Fruit fly (Drosophila melanogaster): ENCODE results near the gene CG42238.
A peak's percentile ranks its signal among the peaks of the same experiment; 100 is the strongest.

CG42238 gene

DNA sequence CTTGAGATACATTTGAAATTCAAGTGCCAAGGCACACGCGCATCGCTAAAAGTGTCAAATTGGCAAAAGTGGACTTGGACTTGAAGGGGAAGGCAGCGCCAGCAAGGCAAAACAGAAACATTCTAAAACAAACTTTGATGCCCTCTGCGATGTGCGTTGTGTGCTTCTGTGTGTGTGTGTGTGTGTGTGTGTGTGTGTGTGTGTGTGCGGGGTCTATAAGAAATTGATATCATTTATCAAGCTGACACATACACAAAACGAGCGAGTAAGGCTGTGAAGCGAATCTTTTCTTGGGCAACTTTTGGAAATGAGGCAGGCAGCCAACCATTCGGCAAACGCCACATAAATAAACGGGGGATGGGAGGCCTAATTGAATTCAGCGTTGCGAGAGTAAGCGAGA lies 81.2 kb downstream of the CG42238 start:
- TF ChIP-seq CrebA (GFP tag; optimal IDR thresholded peaks at IDR 0.05; ENCODE audit: borderline replicate concordance) = no peak
- peak; percentile 86 for TF ChIP-seq Dfd (GFP tag; optimal IDR thresholded peaks at IDR 0.05)
- TF ChIP-seq Myc (optimal IDR thresholded peaks at IDR 0.05) = no peak

DNA sequence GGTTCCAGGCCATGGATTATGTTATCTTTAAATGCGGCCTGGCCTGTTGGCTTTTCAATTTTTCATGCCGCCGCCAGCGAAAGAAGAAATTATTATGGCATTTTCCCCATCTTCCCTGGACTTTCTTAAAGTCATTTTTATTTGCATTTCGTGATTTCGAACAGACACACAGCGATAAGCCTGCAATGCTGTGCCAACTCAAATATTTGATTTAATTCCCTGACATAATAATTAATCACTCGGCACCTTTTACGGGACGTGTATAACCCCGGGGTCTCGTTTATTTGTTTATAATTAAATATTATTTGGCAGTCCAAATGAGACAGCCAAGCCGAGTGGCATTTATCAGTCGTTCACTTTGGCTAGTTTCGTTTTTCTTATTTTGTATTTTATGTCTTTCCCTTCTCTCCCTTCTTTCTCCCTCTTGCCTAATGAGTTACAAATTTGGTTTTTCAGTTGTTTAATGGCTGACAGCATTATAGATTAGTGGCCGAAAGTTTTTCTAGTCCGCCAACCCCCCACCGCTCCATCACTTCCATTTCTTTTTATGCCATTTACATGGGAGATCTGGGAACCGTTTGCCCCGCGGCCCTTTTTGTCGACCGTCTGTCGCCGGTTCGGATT lies 82.2 kb downstream of the CG42238 start:
- TF ChIP-seq Dif (GFP tag; optimal IDR thresholded peaks at IDR 0.05; ENCODE audit: partially characterized antibody) = no peak

- TF ChIP-seq HLH106 (tag; optimal IDR thresholded peaks at IDR 0.05) (no peak), Mio (GFP tag; optimal IDR thresholded peaks at IDR 0.05) (no peak), Rel (GFP tag; optimal IDR thresholded peaks at IDR 0.05) (no peak), Rel (tag; optimal IDR thresholded peaks at IDR 0.05) (no peak), rgr (GFP tag; optimal IDR thresholded peaks at IDR 0.05) (no peak), sv (GFP tag; optimal IDR thresholded peaks at IDR 0.05) (no peak), Hnf4 (GFP tag; optimal IDR thresholded peaks at IDR 0.05) (no peak), lola (GFP tag; optimal IDR thresholded peaks at IDR 0.05) (no peak), CG9705 (GFP tag; optimal IDR thresholded peaks at IDR 0.05) (no peak), dsf (GFP tag; optimal IDR thresholded peaks at IDR 0.05; ENCODE audit: borderline replicate concordance) (no peak), Hr78 (GFP tag; optimal IDR thresholded peaks at IDR 0.05) (no peak)
Measured at dm6 chr2L:20968727-20969126, 83.2 kb downstream of the CG42238 start.

DNA sequence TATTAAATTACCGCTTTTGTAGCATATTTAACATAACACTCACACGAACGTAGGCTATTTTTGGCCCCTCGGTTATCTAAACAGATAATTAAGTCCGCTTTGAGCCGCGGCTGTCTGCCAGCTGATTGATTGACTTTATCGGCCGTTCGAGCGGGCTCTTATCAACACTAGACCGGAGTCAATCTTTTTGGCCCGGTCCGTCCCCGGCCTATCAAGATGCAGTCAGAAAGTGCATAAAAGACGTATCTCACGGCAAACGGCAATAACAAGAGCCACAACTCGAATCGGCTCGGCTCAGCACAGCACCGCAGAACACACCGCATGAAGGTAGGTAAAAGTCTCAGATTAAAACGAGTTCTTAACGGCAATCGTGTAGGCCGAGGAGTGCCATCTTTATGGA lies 87.0 kb downstream of the CG42238 start:
- TF ChIP-seq brk (GFP tag; optimal IDR thresholded peaks at IDR 0.05) (no peak), ey (GFP tag; optimal IDR thresholded peaks at IDR 0.05) (no peak), Jra (GFP tag; optimal IDR thresholded peaks at IDR 0.05) (no peak), CG32264 (GFP tag; optimal IDR thresholded peaks at IDR 0.05) (no peak), br (GFP tag; optimal IDR thresholded peaks at IDR 0.05) (no peak), pan (optimal IDR thresholded peaks at IDR 0.05) (no peak), Dif (GFP tag; optimal IDR thresholded peaks at IDR 0.05; ENCODE audit: partially characterized antibody) (no peak), Sp1 (GFP tag; optimal IDR thresholded peaks at IDR 0.05) (no peak), dmrt93B (GFP tag; optimal IDR thresholded peaks at IDR 0.05) (no peak), Hr83 (GFP tag; optimal IDR thresholded peaks at IDR 0.05; ENCODE audit: poor library complexity, severe bottlenecking) (no peak), Myc (optimal IDR thresholded peaks at IDR 0.05) (no peak), tai (GFP tag; optimal IDR thresholded peaks at IDR 0.05) (no peak), dsf (GFP tag; optimal IDR thresholded peaks at IDR 0.05; ENCODE audit: borderline replicate concordance) (no peak), Rel (GFP tag; optimal IDR thresholded peaks at IDR 0.05) (no peak), Rel (tag; optimal IDR thresholded peaks at IDR 0.05) (no peak), OdsH (GFP tag; optimal IDR thresholded peaks at IDR 0.05) (no peak), Vsx2 (GFP tag; optimal IDR thresholded peaks at IDR 0.05; ENCODE audit: partially characterized antibody) (no peak)

DNA sequence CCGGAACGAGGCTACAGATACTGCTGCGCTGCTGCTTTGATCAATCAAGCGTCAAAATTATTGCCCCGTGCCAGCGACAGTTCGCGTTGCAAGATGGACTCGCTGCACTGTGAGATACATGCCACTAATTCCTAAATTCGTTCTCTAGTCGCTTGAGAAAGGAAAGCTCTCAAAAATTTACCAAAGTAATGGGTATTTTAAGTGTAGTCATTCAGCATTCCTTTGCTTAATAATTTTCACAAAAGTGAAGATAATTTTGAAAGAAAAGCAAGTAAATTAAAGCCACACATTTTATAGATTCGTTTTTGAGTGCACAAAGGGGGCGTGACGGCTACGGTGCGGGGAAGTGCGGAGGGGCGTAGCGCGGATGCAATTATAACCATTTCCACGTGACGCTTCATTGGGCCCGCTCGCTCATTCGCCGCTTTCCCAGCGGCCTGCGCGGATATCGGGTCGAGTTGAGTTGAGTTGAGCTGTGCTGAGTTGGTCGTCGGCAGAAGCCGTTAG lies 91.9 kb downstream of the CG42238 start:
- TF ChIP-seq fru (GFP tag; optimal IDR thresholded peaks at IDR 0.05) (no peak), psq (GFP tag; optimal IDR thresholded peaks at IDR 0.05) (no peak), Sp1 (GFP tag; optimal IDR thresholded peaks at IDR 0.05) (no peak), CG9705 (GFP tag; optimal IDR thresholded peaks at IDR 0.05) (no peak), sage (GFP tag; optimal IDR thresholded peaks at IDR 0.05) (no peak), pan (optimal IDR thresholded peaks at IDR 0.05) (no peak), Mio (GFP tag; optimal IDR thresholded peaks at IDR 0.05) (no peak)

DNA sequence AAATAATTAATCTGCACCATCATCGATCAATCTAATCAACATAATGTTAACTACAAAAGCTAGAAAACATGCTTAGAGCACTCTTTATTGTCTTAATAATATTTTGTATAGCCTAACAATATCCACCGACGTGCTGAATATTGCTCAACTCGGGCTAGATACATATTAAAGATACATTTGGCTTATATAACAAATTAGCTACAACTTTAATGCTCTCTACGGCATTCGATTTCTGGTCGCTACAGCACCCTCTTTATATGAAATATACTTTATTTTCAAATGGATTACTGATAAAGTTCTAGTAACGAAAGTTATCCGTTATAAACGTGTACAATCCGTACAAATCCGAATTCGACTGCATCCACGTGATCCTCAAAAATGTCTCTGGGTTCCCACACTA lies 94.0 kb downstream of the CG42238 start:
- TF ChIP-seq Jra (GFP tag; optimal IDR thresholded peaks at IDR 0.05) = no peak
- TF ChIP-seq OdsH (GFP tag; optimal IDR thresholded peaks at IDR 0.05) = no peak
- no peak for TF ChIP-seq br (GFP tag; optimal IDR thresholded peaks at IDR 0.05)
- TF ChIP-seq h (GFP tag; optimal IDR thresholded peaks at IDR 0.05) = no peak
- TF ChIP-seq N (GFP tag; optimal IDR thresholded peaks at IDR 0.05) = no peak
- TF ChIP-seq pan (optimal IDR thresholded peaks at IDR 0.05) = no peak
- TF ChIP-seq Hr83 (GFP tag; optimal IDR thresholded peaks at IDR 0.05; ENCODE audit: poor library complexity, severe bottlenecking) = no peak
- TF ChIP-seq ey (GFP tag; optimal IDR thresholded peaks at IDR 0.05) = no peak
- TF ChIP-seq dmrt93B (GFP tag; optimal IDR thresholded peaks at IDR 0.05) = no peak
